Fruit fly (Drosophila melanogaster): Measurements from ENCODE around the gene Xrcc2.

Xrcc2 gene

DNA sequence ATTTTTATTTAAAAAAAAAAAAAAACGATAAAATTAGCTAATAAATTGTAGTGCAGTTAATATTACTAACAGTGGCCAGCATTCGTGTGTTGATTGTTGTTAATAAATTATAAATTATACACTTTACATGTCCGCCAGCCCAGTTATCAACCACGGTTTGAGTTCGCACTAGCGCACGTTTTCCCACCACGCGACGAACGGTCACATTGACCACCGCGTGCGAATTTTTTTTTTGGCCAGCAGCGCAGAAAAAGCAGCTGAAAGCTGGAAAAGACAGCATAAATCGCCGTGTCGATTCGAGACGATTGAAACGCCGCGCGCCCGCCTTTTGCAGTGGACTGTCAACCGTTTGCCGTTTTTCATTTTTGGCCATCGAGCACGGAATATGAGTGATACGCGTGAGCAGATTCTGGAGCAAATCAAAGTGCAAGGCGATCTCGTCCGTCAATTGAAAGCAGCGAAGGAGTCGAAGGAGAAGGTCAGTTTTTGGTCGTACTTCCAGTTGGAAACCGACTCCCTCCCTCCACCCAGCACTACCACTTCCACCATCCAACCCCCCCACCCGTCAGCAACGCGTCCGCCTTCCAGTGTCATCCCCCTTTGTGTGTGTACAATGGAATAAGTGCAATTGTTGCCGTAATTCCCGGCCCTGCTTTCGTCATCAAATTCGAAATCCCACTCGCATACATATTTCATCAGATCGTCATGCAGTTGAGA, 15.4 kb downstream of the Xrcc2 start, which contains the start of the genes Bx and HisRS (continued):
- TF ChIP-seq CG2120 (GFP tag; optimal IDR thresholded peaks at IDR 0.05) (peak; percentile 16), amos (GFP tag; IDR thresholded peaks at IDR 0.05; ENCODE audit: partially characterized antibody) (peak; percentile 48; the same call in 1 of the 2 replicates), CG17829 (tag; optimal IDR thresholded peaks at IDR 0.05) (no peak), ac (GFP tag; optimal IDR thresholded peaks at IDR 0.05) (no peak), CG1832 (GFP tag; optimal IDR thresholded peaks at IDR 0.05) (no peak), Bteb2 (GFP tag; optimal IDR thresholded peaks at IDR 0.05) (no peak), CG12155 (GFP tag; optimal IDR thresholded peaks at IDR 0.05) (no peak), Atf6 (GFP tag; IDR thresholded peaks at IDR 0.05) (no peak), da (GFP tag; optimal IDR thresholded peaks at IDR 0.05) (no peak), NC2α (GFP tag; optimal IDR thresholded peaks at IDR 0.05) (no peak), CG18764 (GFP tag; optimal IDR thresholded peaks at IDR 0.05) (no peak), Asciz (GFP tag; optimal IDR thresholded peaks at IDR 0.05) (no peak), CG10654 (GFP tag; optimal IDR thresholded peaks at IDR 0.05) (no peak), Lhr (GFP tag; optimal IDR thresholded peaks at IDR 0.05) (peak; percentile 73), org-1 (GFP tag; optimal IDR thresholded peaks at IDR 0.05) (no peak), hth (optimal IDR thresholded peaks at IDR 0.05) (no peak), Hmx (GFP tag; optimal IDR thresholded peaks at IDR 0.05) (no peak), CG7786 (GFP tag; optimal IDR thresholded peaks at IDR 0.05) (no peak), crol (GFP tag; IDR thresholded peaks at IDR 0.05) (peak; percentile 82), CoRest (tag; optimal IDR thresholded peaks at IDR 0.05) (peak; percentile 16), CG6689 (GFP tag; IDR thresholded peaks at IDR 0.05) (no peak), sens (GFP tag) (peak; percentile 67), Ravus (GFP tag; IDR thresholded peaks at IDR 0.05) (no peak), CG15479 (GFP tag; optimal IDR thresholded peaks at IDR 0.05) (no peak), kay (GFP tag; optimal IDR thresholded peaks at IDR 0.05) (no peak), cato (GFP tag; optimal IDR thresholded peaks at IDR 0.05; ENCODE audit: borderline replicate concordance) (no peak), az2 (GFP tag; optimal IDR thresholded peaks at IDR 0.05) (no peak), CG10267 (tag; optimal IDR thresholded peaks at IDR 0.05) (no peak), HmgZ (tag; optimal IDR thresholded peaks at IDR 0.05) (peak; percentile 50), danr (GFP tag; IDR thresholded peaks at IDR 0.05) (no peak), CG9797 (GFP tag; optimal IDR thresholded peaks at IDR 0.05) (peak; percentile 77), CG11723 (GFP tag; optimal IDR thresholded peaks at IDR 0.05) (no peak), CG9876 (GFP tag; optimal IDR thresholded peaks at IDR 0.05) (no peak), stwl (tag; optimal IDR thresholded peaks at IDR 0.05) (peak; percentile 41), C15 (GFP tag; IDR thresholded peaks at IDR 0.05) (no peak), klu (GFP tag; IDR thresholded peaks at IDR 0.05) (no peak), CG3847 (GFP tag; IDR thresholded peaks at IDR 0.05) (peak; percentile 62), NFAT (GFP tag; IDR thresholded peaks at IDR 0.05) (no peak), kni (GFP tag; optimal IDR thresholded peaks at IDR 0.05) (no peak), seq (GFP tag; IDR thresholded peaks at IDR 0.05) (no peak), tll (GFP tag; optimal IDR thresholded peaks at IDR 0.05) (no peak), CG9215 (GFP tag; IDR thresholded peaks at IDR 0.05) (no peak), kah (GFP tag; optimal IDR thresholded peaks at IDR 0.05) (no peak), CG17328 (GFP tag; IDR thresholded peaks at IDR 0.05) (no peak; the same call in 1 of the 2 replicates), CG7839 (tag; optimal IDR thresholded peaks at IDR 0.05) (no peak), CG1529 (GFP tag; optimal IDR thresholded peaks at IDR 0.05) (no peak), HmgD (GFP tag; optimal IDR thresholded peaks at IDR 0.05) (no peak), Dad (GFP tag; optimal IDR thresholded peaks at IDR 0.05) (no peak), CG6854 (GFP tag; optimal IDR thresholded peaks at IDR 0.05) (no peak), gem (tag; optimal IDR thresholded peaks at IDR 0.05) (no peak), CG18476 (GFP tag; optimal IDR thresholded peaks at IDR 0.05) (no peak)

Data from whole organism, embryonic.